Worm (Caenorhabditis elegans) whole organism, late embryonic: Measurements from ENCODE around the gene Y94H6A.7.

Source experiments
- T23F11.4 ChIP-seq: fragments of 200-800 bp; sonication (Bioruptor generic); optimal IDR thresholded peaks from 2 replicates; lab custom pipeline; 2018; ENCODE audit warnings: mild to moderate bottlenecking, missing genetic modification characterization, missing compliant biosample characterization
- ceh-18 ChIP-seq: sonication (generic microtip); optimal IDR thresholded peaks from 2 replicates; lab custom pipeline; 2016; ENCODE audit warnings: missing genetic modification characterization, missing compliant biosample characterization
- ceh-30 ChIP-seq: fragments of 150-350 bp; optimal IDR thresholded peaks from 2 replicates; lab custom pipeline; 2014; ENCODE audit warnings: missing biosample characterization, missing genetic modification characterization
- ceh-45 ChIP-seq: fragments of 200-800 bp; sonication (Bioruptor generic); IDR thresholded peaks from 2 replicates; pipeline ENCODE4 v1.3.6; 2022; ENCODE audit warnings: missing genetic modification reagents, missing genetic modification characterization, missing compliant biosample characterization
- dve-1 ChIP-seq: sonication (generic microtip); optimal IDR thresholded peaks from 2 replicates; lab custom pipeline; 2017; ENCODE audit warnings: antibody characterized with exemption, mild to moderate bottlenecking, missing genetic modification characterization, missing compliant biosample characterization
- hlh-6 ChIP-seq: sonication (generic microtip); optimal IDR thresholded peaks from 2 replicates; lab custom pipeline; 2016; ENCODE audit warnings: missing genotype, missing genetic modification characterization, missing compliant biosample characterization
- pag-3 ChIP-seq: sonication (generic microtip); optimal IDR thresholded peaks from 2 replicates; lab custom pipeline; 2016; ENCODE audit warnings: missing compliant biosample characterization, missing genetic modification characterization, borderline replicate concordance
- pqm-1 ChIP-seq: sonication (generic microtip); optimal IDR thresholded peaks from 2 replicates; lab custom pipeline; 2016; ENCODE audit warnings: missing genetic modification characterization, missing compliant biosample characterization

ce11 chrIV:2680281-2680680, 36.1 kb downstream of the Y94H6A.7 start:
- TF ChIP-seq pqm-1 (tag; lab: Kevin White, UChicago) (no peak), ceh-30 (tag; lab: Kevin White, UChicago) (no peak), pag-3 (tag; lab: Kevin White, UChicago) (no peak), hlh-6 (tag; lab: Kevin White, UChicago) (no peak), ceh-18 (tag; lab: Kevin White, UChicago) (no peak), ceh-45 (no peak), T23F11.4 (no peak), dve-1 (tag; lab: Kevin White, UChicago) (no peak)
